Worm (Caenorhabditis elegans): ENCODE data around the gene Y45G5AM.9.

Gene Y45G5AM.9

DNA sequence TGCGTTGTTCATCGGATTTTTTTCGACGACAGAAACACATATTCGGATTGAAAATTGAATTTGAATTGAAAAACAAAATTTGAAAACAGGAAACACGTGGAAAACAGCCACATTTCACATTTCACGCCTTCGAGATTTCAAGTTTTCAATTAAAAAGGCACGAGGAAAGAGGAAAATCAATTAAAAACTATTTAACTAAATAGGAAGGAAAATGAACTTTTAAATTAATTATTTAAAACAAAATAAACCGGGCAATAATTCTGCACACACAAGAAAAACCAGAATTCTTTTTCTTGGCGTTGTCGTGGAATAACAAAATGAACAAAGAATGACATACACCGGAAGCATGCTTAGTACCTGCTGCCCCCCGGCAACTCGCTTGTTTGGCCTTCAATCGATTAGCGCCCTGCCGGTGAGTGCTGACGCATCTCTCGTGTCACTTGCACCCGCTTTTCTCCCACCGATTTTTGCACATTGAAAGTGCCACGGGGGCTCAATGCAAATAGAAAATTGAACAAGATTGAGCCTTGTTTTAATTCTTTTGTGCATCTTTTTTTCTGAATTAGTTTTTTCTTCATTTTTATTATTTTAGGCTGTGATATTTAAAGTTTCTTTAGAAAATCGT lies at the start of gene Y45G5AM.9 (continued):
- 0 out of 2 replicates have a peak, but pooled peaks have one; percentile 30 for TF ChIP-seq D1046.2 (GFP tag; IDR thresholded peaks at IDR 0.05)
- no peak for TF ChIP-seq daf-16 (GFP tag; optimal IDR thresholded peaks at IDR 0.05)
- peak; percentile 53 for TF ChIP-seq daf-16 (tag; optimal IDR thresholded peaks at IDR 0.05)
- TF ChIP-seq hif-1 (tag; optimal IDR thresholded peaks at IDR 0.05) = peak in 1 of 2 experiments; percentile 66
- TF ChIP-seq Y75B8A.6 (GFP tag; IDR thresholded peaks at IDR 0.05) = no peak
- no peak for TF ChIP-seq ceh-32 (tag; optimal IDR thresholded peaks at IDR 0.05; ENCODE audit: poor library complexity)
- peak; percentile 58; the same call in 1 of the 2 replicates for TF ChIP-seq nhr-42 (GFP tag; IDR thresholded peaks at IDR 0.05)
- no peak for TF ChIP-seq nhr-76 (tag; optimal IDR thresholded peaks at IDR 0.05)
- TF ChIP-seq ces-1 (GFP tag; optimal IDR thresholded peaks at IDR 0.05) = no peak
- TF ChIP-seq pha-4 (GFP tag; IDR thresholded peaks at IDR 0.05) = 0 out of 2 replicates have a peak, but pooled peaks have one; percentile 55
- TF ChIP-seq pha-4 (tag; optimal IDR thresholded peaks at IDR 0.05) = no peak
- TF ChIP-seq duxl-1 (tag; optimal IDR thresholded peaks at IDR 0.05; ENCODE audit: poor library complexity) = peak; percentile 60
- no peak for TF ChIP-seq R02D3.7 (tag; optimal IDR thresholded peaks at IDR 0.05)
- no peak for TF ChIP-seq saeg-2 (GFP tag; IDR thresholded peaks at IDR 0.05)
- TF ChIP-seq set-16 (GFP tag; IDR thresholded peaks at IDR 0.05) = peak; percentile 31; the same call in 1 of the 2 replicates
- TF ChIP-seq Y48G9A.11 (GFP tag; IDR thresholded peaks at IDR 0.05) = no peak
- no peak; the same call in 1 of the 2 replicates for TF ChIP-seq arid-1 (GFP tag; conservative IDR thresholded peaks at IDR 0.05)
- TF ChIP-seq mdl-1 (tag; optimal IDR thresholded peaks at IDR 0.05) = no peak
- peak; percentile 90 for TF ChIP-seq mep-1 (tag; optimal IDR thresholded peaks at IDR 0.05)
- TF ChIP-seq ceh-20 (GFP tag; IDR thresholded peaks at IDR 0.05) = 0 out of 2 replicates have a peak, but pooled peaks have one; percentile 39
- peak; percentile 58; the same call in 1 of the 2 replicates for TF ChIP-seq vab-7 (GFP tag; IDR thresholded peaks at IDR 0.05)
- no peak for TF ChIP-seq skn-1 (tag; optimal IDR thresholded peaks at IDR 0.05)
- peak; percentile 53; the same call in 1 of the 2 replicates for TF ChIP-seq madf-9 (GFP tag; conservative IDR thresholded peaks at IDR 0.05)
- TF ChIP-seq nhr-77 (tag; optimal IDR thresholded peaks at IDR 0.05) = peak; percentile 52
- no peak for TF ChIP-seq lir-3 (tag; optimal IDR thresholded peaks at IDR 0.05)
- peak; percentile 36 for TF ChIP-seq ztf-7 (tag; optimal IDR thresholded peaks at IDR 0.05)
- peak; percentile 49; the same call in 1 of the 2 replicates for TF ChIP-seq T26A8.4 (GFP tag; IDR thresholded peaks at IDR 0.05)
- TF ChIP-seq unc-130 (GFP tag; optimal IDR thresholded peaks at IDR 0.05) = no peak
- no peak for TF ChIP-seq daf-19 (GFP tag; conservative IDR thresholded peaks at IDR 0.05)
- no peak for TF ChIP-seq snpc-4 (tag; optimal IDR thresholded peaks at IDR 0.05)
- peak; percentile 68 for TF ChIP-seq nhr-11 (tag; optimal IDR thresholded peaks at IDR 0.05)
- TF ChIP-seq ctbp-1 (GFP tag; IDR thresholded peaks at IDR 0.05) = no peak
- TF ChIP-seq hlh-11 (tag; optimal IDR thresholded peaks at IDR 0.05) = no peak
- TF ChIP-seq hlh-30 (tag; optimal IDR thresholded peaks at IDR 0.05; ENCODE audit: insufficient read depth) = peak; percentile 74
- TF ChIP-seq zag-1 (tag; optimal IDR thresholded peaks at IDR 0.05) = no peak
- peak in 1 of 2 experiments; percentile 99 for TF ChIP-seq unc-62 (GFP tag; optimal IDR thresholded peaks at IDR 0.05 in 1 of 2)
- no peak for TF ChIP-seq unc-62 (tag; optimal IDR thresholded peaks at IDR 0.05)
- TF ChIP-seq lsy-2 (tag; optimal IDR thresholded peaks at IDR 0.05) = peak; percentile 35 to 86
- no peak for TF ChIP-seq mdt-29 (GFP tag; IDR thresholded peaks at IDR 0.05)
- TF ChIP-seq egl-43 (GFP tag; IDR thresholded peaks at IDR 0.05) = peak; percentile 81
- peak; percentile 75 for TF ChIP-seq nhr-102 (tag; optimal IDR thresholded peaks at IDR 0.05)
- TF ChIP-seq dmd-6 (GFP tag; IDR thresholded peaks at IDR 0.05) = peak; percentile 71
- TF ChIP-seq zfp-3 (GFP tag; conservative IDR thresholded peaks at IDR 0.05) = no peak
- peak; percentile 73 for TF ChIP-seq ceh-28 (tag; optimal IDR thresholded peaks at IDR 0.05)
- TF ChIP-seq tra-1 (GFP tag; IDR thresholded peaks at IDR 0.05) = no peak
- TF ChIP-seq T20F7.1 (GFP tag; optimal IDR thresholded peaks at IDR 0.05) = no peak
- no peak for TF ChIP-seq dmd-9 (GFP tag; IDR thresholded peaks at IDR 0.05)
- TF ChIP-seq ama-1 (optimal IDR thresholded peaks at IDR 0.05) = peak; percentile 9
- no peak for TF ChIP-seq ceh-82 (tag; optimal IDR thresholded peaks at IDR 0.05)
- TF ChIP-seq madf-5 (GFP tag; IDR thresholded peaks at IDR 0.05) = no peak
